Fruit fly (Drosophila melanogaster) whole organism, pupa: ENCODE results near the gene Pino.
A peak's percentile ranks its signal among the peaks of the same experiment; 100 is the strongest.

ENCODE experiments used
- CG10348 ChIP-seq: fragments of 200-800 bp; sonication (Bioruptor generic); IDR thresholded peaks from 2 replicates; pipeline ENCODE4 v1.3.6; 2022; ENCODE audit warnings: missing biosample characterization, missing genetic modification characterization
- CG12605 ChIP-seq: fragments of 200-800 bp; sonication (Bioruptor generic); IDR thresholded peaks from 2 replicates; pipeline ENCODE4 v1.3.6; 2022; ENCODE audit warnings: missing biosample characterization, missing genetic modification characterization
- CG13204 ChIP-seq: fragments of 200-800 bp; sonication (Bioruptor generic); optimal IDR thresholded peaks from 2 replicates; lab custom pipeline; 2018; ENCODE audit warnings: missing biosample characterization, mild to moderate bottlenecking, missing genetic modification characterization, moderate library complexity
- CG14655 ChIP-seq: fragments of 200-800 bp; sonication (Bioruptor generic); optimal IDR thresholded peaks from 3 replicates; lab custom pipeline; 2017; ENCODE audit warnings: mild to moderate bottlenecking, missing biosample characterization, missing genetic modification reagents, missing genetic modification characterization
- CG17806 ChIP-seq: fragments of 200-800 bp; sonication (Bioruptor generic); optimal IDR thresholded peaks from 2 replicates; lab custom pipeline; 2018; ENCODE audit warnings: missing biosample characterization, mild to moderate bottlenecking, missing genetic modification characterization, moderate library complexity
- CG4496 ChIP-seq: fragments of 200-800 bp; sonication (Bioruptor generic); IDR thresholded peaks from 3 replicates; pipeline ENCODE4 v1.3.6; 2022; ENCODE audit warnings: missing biosample characterization, missing genetic modification characterization
- CG8159 ChIP-seq: fragments of 200-800 bp; sonication (Bioruptor generic); optimal IDR thresholded peaks from 3 replicates; lab custom pipeline; 2018; ENCODE audit warnings: missing biosample characterization, mild to moderate bottlenecking, missing genetic modification characterization, moderate library complexity
- CG8301 ChIP-seq: fragments of 200-800 bp; sonication (Bioruptor generic); optimal IDR thresholded peaks from 2 replicates; lab custom pipeline; 2018; ENCODE audit warnings: missing biosample characterization, mild to moderate bottlenecking, missing genetic modification characterization
- EcR ChIP-seq: fragments of 200-800 bp; sonication (Bioruptor generic); optimal IDR thresholded peaks from 3 replicates; lab custom pipeline; 2019; ENCODE audit warnings: missing biosample characterization, missing genetic modification characterization, mild to moderate bottlenecking, moderate library complexity, missing genetic modification reagents
- Ets98B ChIP-seq: fragments of 200-800 bp; sonication (Bioruptor generic); IDR thresholded peaks from 2 replicates; pipeline ENCODE4 v1.3.6; 2022; ENCODE audit warnings: missing biosample characterization, missing genetic modification characterization
- Snoo ChIP-seq: fragments of 200-800 bp; sonication (Bioruptor generic); optimal IDR thresholded peaks from 3 replicates; lab custom pipeline; 2017; ENCODE audit warnings: missing biosample characterization, mild to moderate bottlenecking, missing genetic modification characterization, inconsistent platforms
- fd96Ca ChIP-seq: fragments of 200-800 bp; sonication (Bioruptor generic); IDR thresholded peaks from 3 replicates; pipeline ENCODE4 v1.3.6; 2022; ENCODE audit warnings: missing biosample characterization, missing genetic modification characterization
- gl ChIP-seq: fragments of 200-800 bp; sonication (Bioruptor generic); optimal IDR thresholded peaks from 2 replicates; lab custom pipeline; 2018; ENCODE audit warnings: missing biosample characterization, mild to moderate bottlenecking, missing genetic modification characterization

- TF ChIP-seq EcR (no peak), gl (tag; lab: Kevin White, UChicago) (no peak), CG8301 (no peak), Snoo (tag; lab: Kevin White, UChicago) (no peak), CG12605 (GFP tag; lab: Robert Waterston, UW) (no peak), CG17806 (no peak), CG14655 (GFP tag; lab: Kevin White, UChicago) (no peak), CG13204 (GFP tag; lab: Kevin White, UChicago) (peak; percentile 14), fd96Ca (GFP tag; lab: Robert Waterston, UW) (no peak), CG4496 (GFP tag; lab: Robert Waterston, UW) (no peak), Ets98B (GFP tag; lab: Robert Waterston, UW) (no peak), CG10348 (GFP tag; lab: Robert Waterston, UW) (no peak), CG8159 (tag; lab: Kevin White, UChicago) (no peak)
Observed at dm6 chr2L:1082668-1083067, 46.1 kb downstream of the Pino start.
